Fruit fly (Drosophila melanogaster): ENCODE results near the gene CG3634.

Gene CG3634

DNA sequence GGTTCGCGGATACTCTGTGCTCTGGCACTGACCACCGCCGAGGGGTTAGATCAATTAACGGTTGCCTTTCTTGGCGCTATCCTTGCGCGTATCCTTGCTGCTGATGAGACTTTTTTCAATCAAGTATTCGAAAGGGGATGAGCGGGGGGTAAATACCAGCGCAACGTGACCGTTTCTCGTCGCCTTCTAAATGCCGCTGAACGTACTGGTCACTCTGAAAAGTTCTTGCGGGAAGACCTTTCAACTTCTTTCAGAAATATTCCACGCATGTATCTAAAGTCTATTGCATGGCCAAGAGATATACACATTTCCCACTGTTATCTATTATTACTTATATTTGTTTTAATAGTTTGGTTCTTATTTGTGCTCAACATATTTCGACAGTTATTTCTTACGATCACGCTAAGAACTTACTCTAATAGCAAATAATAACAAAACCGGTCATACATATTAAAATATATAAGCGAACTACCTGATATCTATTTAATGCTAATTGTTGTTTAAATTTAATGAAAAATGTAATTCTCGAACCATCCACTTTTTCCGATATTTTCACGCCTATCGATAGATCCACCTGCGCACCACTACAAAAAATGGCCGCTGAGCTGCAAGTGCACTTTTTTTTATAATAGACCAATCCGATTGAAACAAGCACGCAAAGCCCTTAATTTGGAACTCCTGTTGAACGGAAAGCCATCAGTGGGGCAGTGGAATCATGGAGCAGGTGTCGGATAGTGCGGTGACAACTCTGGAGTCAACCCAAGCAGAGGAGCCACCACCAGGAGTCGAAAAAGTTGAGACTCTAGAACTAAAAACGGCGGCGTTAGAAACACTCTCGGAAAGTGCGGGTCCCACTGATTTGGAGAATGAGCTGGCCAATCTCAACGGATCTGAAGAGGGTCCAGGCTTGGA lies at the start of gene CG3634, which contains the start of gene HIPP1:
TSS of gene CG3634 (minus strand) at position 185 of the 912 bp plus-strand sequence.
TSS of gene HIPP1 (plus strand) at position 582 of the 912 bp plus-strand sequence.
- TF ChIP-seq Vsx2 (GFP tag; optimal IDR thresholded peaks at IDR 0.05; ENCODE audit: partially characterized antibody) (no peak), Myc (optimal IDR thresholded peaks at IDR 0.05) (peak; percentile 34), dmrt93B (GFP tag; optimal IDR thresholded peaks at IDR 0.05) (no peak), jim (GFP tag; optimal IDR thresholded peaks at IDR 0.05) (no peak)

DNA sequence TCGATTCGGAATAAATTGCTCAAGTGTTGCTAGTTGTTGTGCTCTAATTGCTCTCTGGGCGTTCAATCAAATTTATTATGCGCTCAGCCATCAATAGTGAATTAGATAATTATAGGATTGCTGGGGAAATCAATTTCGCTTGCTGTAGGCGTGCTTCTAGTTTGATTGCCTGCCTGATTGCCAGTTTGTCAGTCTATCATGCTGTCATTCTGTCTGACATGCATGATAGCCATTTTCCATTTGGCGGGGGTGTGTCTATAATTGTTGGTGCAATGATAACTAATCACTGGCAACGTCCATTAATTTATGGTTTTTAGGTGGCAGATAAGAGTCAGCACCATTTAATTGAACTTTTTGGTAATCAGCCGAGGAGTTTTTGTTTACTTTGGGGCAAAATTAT lies 48.5 kb upstream of the CG3634 start:
- TF ChIP-seq Abd-B (GFP tag; optimal IDR thresholded peaks at IDR 0.05) = no peak
- no peak for TF ChIP-seq woc (GFP tag; optimal IDR thresholded peaks at IDR 0.05)
- TF ChIP-seq brk (GFP tag; optimal IDR thresholded peaks at IDR 0.05) = no peak
- TF ChIP-seq Vsx2 (GFP tag; optimal IDR thresholded peaks at IDR 0.05; ENCODE audit: partially characterized antibody) = no peak
- TF ChIP-seq lola (GFP tag; optimal IDR thresholded peaks at IDR 0.05) = no peak

DNA sequence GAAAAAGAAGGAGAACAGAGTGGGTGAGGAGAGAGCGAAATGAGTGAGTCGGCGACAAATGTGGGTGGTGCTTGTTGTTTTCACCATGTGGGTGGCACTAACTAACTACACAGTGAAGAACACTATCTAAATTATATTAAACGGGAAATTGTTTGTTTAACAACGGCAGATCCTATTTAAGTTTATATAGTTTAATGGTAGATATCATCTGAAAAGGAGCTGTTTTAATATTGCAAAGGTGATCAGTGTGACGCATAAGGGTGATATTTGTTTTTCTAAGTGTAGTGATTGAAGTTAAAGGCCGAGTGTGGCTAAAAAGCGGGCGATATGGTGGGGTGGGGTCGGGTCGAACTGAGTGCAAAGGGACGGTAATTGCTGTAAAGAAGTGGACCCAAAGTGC lies 39.5 kb upstream of the CG3634 start:
- TF ChIP-seq Hnf4 (GFP tag; optimal IDR thresholded peaks at IDR 0.05) (no peak), rgr (GFP tag; optimal IDR thresholded peaks at IDR 0.05) (no peak), GATAd (GFP tag; optimal IDR thresholded peaks at IDR 0.05) (no peak), Rel (GFP tag; optimal IDR thresholded peaks at IDR 0.05) (no peak), Rel (tag; optimal IDR thresholded peaks at IDR 0.05) (no peak), psq (GFP tag; optimal IDR thresholded peaks at IDR 0.05) (no peak), Sp1 (GFP tag; optimal IDR thresholded peaks at IDR 0.05) (no peak), Hr83 (GFP tag; optimal IDR thresholded peaks at IDR 0.05; ENCODE audit: poor library complexity, severe bottlenecking) (no peak), brk (GFP tag; optimal IDR thresholded peaks at IDR 0.05) (no peak), woc (GFP tag; optimal IDR thresholded peaks at IDR 0.05) (no peak), tai (GFP tag; optimal IDR thresholded peaks at IDR 0.05) (no peak), sv (GFP tag; optimal IDR thresholded peaks at IDR 0.05) (no peak), fru (GFP tag; optimal IDR thresholded peaks at IDR 0.05) (no peak), h (GFP tag; optimal IDR thresholded peaks at IDR 0.05) (no peak), br (GFP tag; optimal IDR thresholded peaks at IDR 0.05) (no peak)

DNA sequence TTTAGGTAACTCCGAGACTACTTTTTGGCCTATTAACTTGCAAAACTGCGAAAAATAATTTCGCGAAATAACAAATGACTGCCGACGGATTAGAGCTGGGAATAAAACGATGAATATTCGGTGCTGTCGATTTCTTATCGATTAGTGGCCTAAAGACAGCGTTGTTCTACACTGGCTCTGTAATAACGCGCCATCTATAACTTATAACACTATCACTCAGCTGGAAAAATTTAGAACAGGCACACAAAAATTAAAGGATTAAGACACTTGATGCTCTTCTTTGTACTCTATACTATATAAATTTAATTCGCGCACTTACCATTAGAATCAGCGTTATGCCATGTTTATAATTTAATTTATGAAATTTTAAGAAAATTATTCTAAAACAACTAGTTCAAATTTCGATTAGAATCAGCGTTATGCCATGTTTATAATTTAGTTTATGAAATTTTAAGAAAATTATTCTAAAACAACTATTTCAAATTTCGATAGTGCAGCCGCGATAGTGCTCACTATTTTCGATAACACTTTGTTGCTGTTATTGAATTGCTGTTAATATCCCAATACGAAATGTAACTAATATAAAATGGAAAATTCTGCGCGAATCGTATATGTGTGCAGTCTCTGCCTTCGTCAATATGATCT lies 32.5 kb upstream of the CG3634 start, which contains the start of the genes CSN3 and CG11456:
TSS of gene CSN3 (minus strand) at position 112 of the 645 bp plus-strand sequence.
TSS of gene CG11456 (plus strand) at position 523 of the 645 bp plus-strand sequence.
- TF ChIP-seq OdsH (GFP tag; optimal IDR thresholded peaks at IDR 0.05) (no peak), h (GFP tag; optimal IDR thresholded peaks at IDR 0.05) (peak; percentile 70), Rel (GFP tag; optimal IDR thresholded peaks at IDR 0.05) (no peak), Rel (tag; optimal IDR thresholded peaks at IDR 0.05) (no peak), psq (GFP tag; optimal IDR thresholded peaks at IDR 0.05) (peak; percentile 11), Sp1 (GFP tag; optimal IDR thresholded peaks at IDR 0.05) (no peak), N (GFP tag; optimal IDR thresholded peaks at IDR 0.05) (no peak), ey (GFP tag; optimal IDR thresholded peaks at IDR 0.05) (peak; percentile 51), lola (GFP tag; optimal IDR thresholded peaks at IDR 0.05) (no peak), rgr (GFP tag; optimal IDR thresholded peaks at IDR 0.05) (peak; percentile 56), sv (GFP tag; optimal IDR thresholded peaks at IDR 0.05) (peak; percentile 47), Hr83 (GFP tag; optimal IDR thresholded peaks at IDR 0.05; ENCODE audit: poor library complexity, severe bottlenecking) (peak; percentile 67), dsf (GFP tag; optimal IDR thresholded peaks at IDR 0.05; ENCODE audit: borderline replicate concordance) (no peak), pan (optimal IDR thresholded peaks at IDR 0.05) (no peak), foxo (GFP tag; optimal IDR thresholded peaks at IDR 0.05) (peak in 1 of 2 experiments; percentile 71), Myc (optimal IDR thresholded peaks at IDR 0.05) (peak; percentile 56), CG32264 (GFP tag; optimal IDR thresholded peaks at IDR 0.05) (no peak), brk (GFP tag; optimal IDR thresholded peaks at IDR 0.05) (peak; percentile 66), usp (GFP tag; optimal IDR thresholded peaks at IDR 0.05) (no peak), Hnf4 (GFP tag; optimal IDR thresholded peaks at IDR 0.05) (peak; percentile 77), jim (GFP tag; optimal IDR thresholded peaks at IDR 0.05) (peak; percentile 4), Jra (GFP tag; optimal IDR thresholded peaks at IDR 0.05) (peak; percentile 64), CG9705 (GFP tag; optimal IDR thresholded peaks at IDR 0.05) (no peak), dl (GFP tag; optimal IDR thresholded peaks at IDR 0.05; ENCODE audit: insufficient read depth in 1 of 2, partially characterized antibody in 2 of 2) (no peak), Dfd (GFP tag; optimal IDR thresholded peaks at IDR 0.05) (no peak), Hr78 (GFP tag; optimal IDR thresholded peaks at IDR 0.05) (no peak), HLH106 (tag; optimal IDR thresholded peaks at IDR 0.05) (no peak), Abd-B (GFP tag; optimal IDR thresholded peaks at IDR 0.05) (no peak), fru (GFP tag; optimal IDR thresholded peaks at IDR 0.05) (peak; percentile 62), tai (GFP tag; optimal IDR thresholded peaks at IDR 0.05) (peak; percentile 85)
